Fruit fly (Drosophila melanogaster) Kc167 (cell line): ENCODE measurements around the gene Mgat2.

ENCODE experiments used
- Myc ChIP-seq: fragments of >200 bp; optimal IDR thresholded peaks from 2 replicates; lab custom pipeline; 2017; ENCODE audit warnings: missing external identifiers
- h ChIP-seq: fragments of >200 bp; optimal IDR thresholded peaks from 3 replicates; lab custom pipeline; 2018; ENCODE audit warnings: missing external identifiers
- psq ChIP-seq: fragments of >200 bp; optimal IDR thresholded peaks from 2 replicates; lab custom pipeline; 2017; ENCODE audit warnings: missing external identifiers
- ttk ChIP-seq: sonication (Bioruptor generic); optimal IDR thresholded peaks from 2 replicates; lab custom pipeline; 2017; ENCODE audit warnings: missing external identifiers

DNA sequence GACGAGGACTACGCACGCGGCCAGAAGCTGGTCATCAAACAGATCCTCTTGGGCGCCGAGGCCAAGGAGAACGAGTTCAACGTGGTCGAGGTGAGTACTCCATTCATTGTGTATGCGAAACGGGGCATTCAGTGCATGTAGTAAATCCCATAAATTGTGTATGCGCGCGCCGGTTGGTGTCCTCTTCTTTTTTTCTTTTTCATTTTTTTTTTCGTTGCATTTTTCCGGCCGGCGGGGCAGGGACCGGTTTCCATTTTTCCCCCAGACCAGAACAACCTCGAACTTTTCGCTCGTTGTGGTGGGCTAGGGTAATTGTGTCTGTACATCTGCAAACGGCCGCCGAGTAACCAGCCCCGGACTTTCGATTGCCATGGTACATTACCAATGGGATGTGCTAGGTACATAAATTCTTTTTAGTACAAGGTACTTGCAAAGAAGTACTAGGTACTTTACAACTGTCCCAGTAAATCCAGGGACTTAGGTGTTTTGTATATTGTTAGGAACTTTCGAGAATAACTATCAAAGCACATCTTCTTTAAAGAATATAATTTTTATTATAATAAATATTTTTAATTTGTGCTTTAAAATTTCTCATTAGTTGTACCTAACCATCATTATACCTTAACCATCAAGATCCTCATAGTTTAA lies 16.6 kb downstream of the Mgat2 start:
- TF ChIP-seq psq (lab: Kevin White, UChicago) (no peak), h (no peak), ttk (no peak), Myc (no peak)
